Worm (Caenorhabditis elegans) whole organism, young adult: ENCODE measurements around the gene R102.11.

Experiments
- D2030.7 ChIP-seq: fragments of 200-800 bp; sonication (Bioruptor generic); IDR thresholded peaks from 2 replicates; pipeline ENCODE4 v1.3.6; 2022; ENCODE audit warnings: missing genetic modification reagents, missing genetic modification characterization, missing compliant biosample characterization
- F23B12.7 ChIP-seq: sonication (generic microtip); optimal IDR thresholded peaks from 2 replicates; lab custom pipeline; 2017; ENCODE audit warnings: missing genetic modification characterization, mild to moderate bottlenecking, missing compliant biosample characterization, antibody characterized with exemption, moderate library complexity; ENCODE audit not compliant: insufficient read depth
- F57A8.1 ChIP-seq: fragments of 200-800 bp; sonication (Bioruptor generic); optimal IDR thresholded peaks from 2 replicates; lab custom pipeline; 2018; ENCODE audit warnings: mild to moderate bottlenecking, missing genetic modification characterization, moderate library complexity, missing compliant biosample characterization
- ama-1 ChIP-seq, 3 experiments: fragments of 150-350 bp in 1 of 3; sonication (generic microtip) in 2 of 3; optimal IDR thresholded peaks; 2 replicates each; lab custom pipeline; 2014 to 2018; ENCODE audit warnings: missing biosample characterization in 2 of 3, missing genetic modification characterization in 2 of 3, missing genetic modification reagents in 2 of 3
- ceh-79 ChIP-seq: sonication (generic microtip); optimal IDR thresholded peaks from 2 replicates; lab custom pipeline; 2017; ENCODE audit warnings: mild to moderate bottlenecking, missing genetic modification characterization, missing compliant biosample characterization
- hsf-1 ChIP-seq: fragments of 200-800 bp; sonication (Bioruptor generic); IDR thresholded peaks from 2 replicates; pipeline ENCODE4 v1.3.6; 2022; ENCODE audit warnings: missing genetic modification reagents, missing genetic modification characterization, missing compliant biosample characterization
- tbx-9 ChIP-seq: sonication (generic microtip); optimal IDR thresholded peaks from 2 replicates; lab custom pipeline; 2016; ENCODE audit warnings: borderline replicate concordance, missing genetic modification characterization, inconsistent platforms, missing compliant biosample characterization
- unc-62 ChIP-seq: fragments of 150-350 bp; optimal IDR thresholded peaks from 2 replicates; lab custom pipeline; 2014; ENCODE audit warnings: missing biosample characterization, missing genetic modification reagents, missing genetic modification characterization
- xnd-1 ChIP-seq: sonication (generic microtip); optimal IDR thresholded peaks from 2 replicates; lab custom pipeline; 2016; ENCODE audit warnings: missing genotype, missing genetic modification reagents, missing genetic modification characterization, missing compliant biosample characterization
- ztf-28 ChIP-seq: fragments of 200-800 bp; sonication (Bioruptor generic); IDR thresholded peaks from 2 replicates; pipeline ENCODE4 v1.3.6; 2022; ENCODE audit warnings: missing genetic modification reagents, missing genetic modification characterization, missing compliant biosample characterization
- ztf-6 ChIP-seq: fragments of 200-800 bp; sonication (Bioruptor generic); IDR thresholded peaks from 2 replicates; pipeline ENCODE4 v1.3.6; 2022; ENCODE audit warnings: missing genetic modification reagents, missing genetic modification characterization, missing compliant biosample characterization

- no peak for TF ChIP-seq xnd-1 (tag; lab: Kevin White, UChicago)
- TF ChIP-seq tbx-9 (tag; lab: Kevin White, UChicago) = no peak
- TF ChIP-seq ama-1 (optimal IDR thresholded peaks at IDR 0.05; lab: Kevin White, UChicago) = no peak
- no peak for TF ChIP-seq ama-1 (GFP tag; optimal IDR thresholded peaks at IDR 0.05; lab: Kevin White, UChicago)
- 0 out of 2 replicates have a peak, but pooled peaks have one; percentile 12 for TF ChIP-seq ztf-28 (GFP tag; lab: Robert Waterston, UW)
- no peak for TF ChIP-seq unc-62 (GFP tag; lab: Kevin White, UChicago)
- no peak for TF ChIP-seq ceh-79 (tag; lab: Kevin White, UChicago)
- TF ChIP-seq F57A8.1 = no peak
- TF ChIP-seq hsf-1 = no peak
- TF ChIP-seq D2030.7 (GFP tag; lab: Robert Waterston, UW) = no peak
- no peak for TF ChIP-seq ztf-6
- TF ChIP-seq F23B12.7 = no peak
These were observed 33.0 kb downstream of the R102.11 start, which contains the start of gene epi-1 for ce11 chrIV:10666523-10666922.
